Worm (Caenorhabditis elegans) whole organism, L4 larva: ENCODE measurements around the gene aakb-2.
A peak's percentile ranks its signal among the peaks of the same experiment; 100 is the strongest.

Source experiments
- F10B5.3 ChIP-seq: sonication (generic microtip); optimal IDR thresholded peaks from 2 replicates; lab custom pipeline; 2016; ENCODE audit warnings: mild to moderate bottlenecking, missing genetic modification characterization, missing compliant biosample characterization
- F26F4.8 ChIP-seq: fragments of 200-800 bp; sonication (Bioruptor generic); conservative IDR thresholded peaks from 2 replicates; pipeline ENCODE4 v1.3.6; 2022; ENCODE audit warnings: missing genetic modification characterization, missing compliant biosample characterization
- F37D6.2 ChIP-seq: sonication (generic microtip); optimal IDR thresholded peaks from 2 replicates; lab custom pipeline; 2016; ENCODE audit warnings: mild to moderate bottlenecking, missing genetic modification characterization, missing compliant biosample characterization
- F44E2.7 ChIP-seq: fragments of 200-800 bp; sonication (Bioruptor generic); IDR thresholded peaks from 2 replicates; pipeline ENCODE4 v2.1.2; 2022; ENCODE audit warnings: missing genetic modification characterization, missing compliant biosample characterization
- F49E8.2 ChIP-seq: sonication (generic microtip); optimal IDR thresholded peaks from 2 replicates; lab custom pipeline; 2016; ENCODE audit warnings: missing compliant biosample characterization, mild to moderate bottlenecking, missing genetic modification characterization, borderline replicate concordance
- T26A8.4 ChIP-seq: fragments of 200-800 bp; sonication (Bioruptor generic); IDR thresholded peaks from 2 replicates; pipeline ENCODE4 v1.3.6; 2022; ENCODE audit warnings: missing genetic modification characterization, missing compliant biosample characterization
- Y48G9A.11 ChIP-seq: fragments of 200-800 bp; sonication (Bioruptor generic); IDR thresholded peaks from 2 replicates; pipeline ENCODE4 v1.3.6; 2022; ENCODE audit warnings: missing genetic modification reagents, missing genetic modification characterization, missing compliant biosample characterization
- Y5F2A.4 ChIP-seq: fragments of 200-800 bp; sonication (Bioruptor generic); optimal IDR thresholded peaks from 2 replicates; lab custom pipeline; 2018; ENCODE audit warnings: mild to moderate bottlenecking, missing genetic modification characterization, missing compliant biosample characterization
- ZK337.2 ChIP-seq: fragments of 200-800 bp; sonication (Bioruptor generic); IDR thresholded peaks from 2 replicates; pipeline ENCODE4 v1.3.6; 2022; ENCODE audit warnings: missing genetic modification reagents, missing genetic modification characterization, missing compliant biosample characterization
- ZK546.5 ChIP-seq, 2 experiments: sonication (generic microtip); optimal IDR thresholded peaks; 2 replicates each; lab custom pipeline; 2017; ENCODE audit warnings: missing biosample characterization in 2 of 2, missing genetic modification characterization in 2 of 2
- aha-1 ChIP-seq: fragments of 150-350 bp; peaks from one replicate; lab custom pipeline; 2014; ENCODE audit warnings: missing biosample characterization, missing genetic modification characterization
- ama-1 ChIP-seq: fragments of 150-350 bp; optimal IDR thresholded peaks from 2 replicates; lab custom pipeline; 2014; ENCODE audit warnings: inconsistent platforms, mixed read lengths
- ceh-32 ChIP-seq: sonication (generic microtip); optimal IDR thresholded peaks from 2 replicates; lab custom pipeline; 2016; ENCODE audit warnings: mild to moderate bottlenecking, missing genetic modification characterization, missing compliant biosample characterization; ENCODE audit not compliant: poor library complexity
- ceh-82 ChIP-seq: sonication (generic microtip); optimal IDR thresholded peaks from 2 replicates; lab custom pipeline; 2017; ENCODE audit warnings: missing biosample characterization, missing genetic modification characterization
- daf-12 ChIP-seq: fragments of 150-350 bp; optimal IDR thresholded peaks from 2 replicates; lab custom pipeline; 2014; ENCODE audit warnings: missing biosample characterization, missing genetic modification reagents, missing genetic modification characterization
- daf-16 ChIP-seq, 3 experiments: sonication (generic microtip); optimal IDR thresholded peaks; 2 replicates each; lab custom pipeline; 2016 to 2017; ENCODE audit warnings: missing genetic modification characterization in 3 of 3, missing genetic modification reagents in 3 of 3, mild to moderate bottlenecking in 2 of 3, missing compliant biosample characterization in 2 of 3, missing biosample characterization in 1 of 3, moderate library complexity in 1 of 3
- daf-19 ChIP-seq: fragments of 200-800 bp; sonication (Bioruptor generic); conservative IDR thresholded peaks from 2 replicates; pipeline ENCODE4 v1.3.6; 2022; ENCODE audit warnings: missing genetic modification characterization, missing compliant biosample characterization
- dmd-6 ChIP-seq: fragments of 200-800 bp; sonication (Bioruptor generic); IDR thresholded peaks from 2 replicates; pipeline ENCODE4 v1.3.6; 2022; ENCODE audit warnings: missing genetic modification reagents, missing genetic modification characterization, missing compliant biosample characterization
- dve-1 ChIP-seq: sonication (generic microtip); optimal IDR thresholded peaks from 2 replicates; lab custom pipeline; 2017; ENCODE audit warnings: antibody characterized with exemption, mild to moderate bottlenecking, missing genetic modification characterization, missing compliant biosample characterization; ENCODE audit not compliant: insufficient read depth
- hlh-11 ChIP-seq: fragments of 200-800 bp; sonication (Bioruptor generic); optimal IDR thresholded peaks from 2 replicates; lab custom pipeline; 2018; ENCODE audit warnings: mild to moderate bottlenecking, missing genetic modification characterization, missing compliant biosample characterization
- hlh-30 ChIP-seq: sonication (generic microtip); optimal IDR thresholded peaks from 2 replicates; lab custom pipeline; 2017; ENCODE audit warnings: antibody characterized with exemption, mild to moderate bottlenecking, missing genetic modification characterization, missing compliant biosample characterization; ENCODE audit not compliant: insufficient read depth
- hmg-1.1 ChIP-seq: fragments of 200-800 bp; sonication (Bioruptor generic); IDR thresholded peaks from 2 replicates; pipeline ENCODE4 v1.3.6; 2022; ENCODE audit warnings: missing genetic modification reagents, missing genetic modification characterization, missing compliant biosample characterization
- lin-1 ChIP-seq: fragments of 200-800 bp; sonication (Bioruptor generic); IDR thresholded peaks from 2 replicates; pipeline ENCODE4 v1.3.6; 2022; ENCODE audit warnings: missing genetic modification reagents, missing genetic modification characterization, missing compliant biosample characterization
- lin-13 ChIP-seq: fragments of 150-350 bp; optimal IDR thresholded peaks from 2 replicates; lab custom pipeline; 2014; ENCODE audit warnings: missing biosample characterization, missing genetic modification reagents, missing genetic modification characterization
- lin-15B ChIP-seq: fragments of 150-350 bp; sonication (generic microtip); optimal IDR thresholded peaks from 3 replicates; lab custom pipeline; 2014; ENCODE audit warnings: missing biosample characterization, missing genetic modification characterization
- lin-29 ChIP-seq: fragments of 200-800 bp; sonication (Bioruptor generic); IDR thresholded peaks from 2 replicates; pipeline ENCODE4 v1.3.6; 2022; ENCODE audit warnings: missing genetic modification reagents, missing genetic modification characterization, missing compliant biosample characterization
- lir-3 ChIP-seq: sonication (generic microtip); optimal IDR thresholded peaks from 2 replicates; lab custom pipeline; 2016; ENCODE audit warnings: mild to moderate bottlenecking, missing genetic modification characterization, missing compliant biosample characterization
- lsy-2 ChIP-seq, 2 experiments: fragments of 150-350 bp in 1 of 2; sonication (generic microtip) in 1 of 2; optimal IDR thresholded peaks; 2 replicates each; lab custom pipeline; 2014 to 2017; ENCODE audit warnings: missing biosample characterization in 2 of 2, missing genetic modification characterization in 2 of 2
- madf-9 ChIP-seq: fragments of 200-800 bp; sonication (Bioruptor generic); conservative IDR thresholded peaks from 2 replicates; pipeline ENCODE4 v1.3.6; 2022; ENCODE audit warnings: missing genetic modification reagents, missing genetic modification characterization, missing compliant biosample characterization
- mdl-1 ChIP-seq, 2 experiments: fragments of 150-350 bp in 1 of 2; sonication (generic microtip) in 1 of 2; optimal IDR thresholded peaks; 2 replicates each; lab custom pipeline; 2014 to 2017; ENCODE audit warnings: missing biosample characterization in 2 of 2, missing genetic modification characterization in 2 of 2
- mep-1 ChIP-seq: fragments of 150-350 bp; sonication (generic microtip); optimal IDR thresholded peaks from 3 replicates; lab custom pipeline; 2014; ENCODE audit warnings: missing biosample characterization, missing genetic modification characterization
- mes-2 ChIP-seq: sonication (generic microtip); optimal IDR thresholded peaks from 2 replicates; lab custom pipeline; 2016; ENCODE audit warnings: missing genotype, mild to moderate bottlenecking, missing genetic modification characterization, missing compliant biosample characterization; ENCODE audit not compliant: poor library complexity, severe bottlenecking
- mxl-2 ChIP-seq: fragments of 200-800 bp; sonication (Bioruptor generic); conservative IDR thresholded peaks from 2 replicates; pipeline ENCODE4 v1.3.6; 2022; ENCODE audit warnings: missing genetic modification reagents, missing genetic modification characterization, missing compliant biosample characterization
- mxl-3 ChIP-seq: fragments of 200-800 bp; sonication (Bioruptor generic); optimal IDR thresholded peaks from 2 replicates; lab custom pipeline; 2018; ENCODE audit warnings: mild to moderate bottlenecking, missing genetic modification characterization, missing compliant biosample characterization
- nhr-11 ChIP-seq: fragments of 150-350 bp; optimal IDR thresholded peaks from 2 replicates; lab custom pipeline; 2014; ENCODE audit warnings: missing biosample characterization, missing genetic modification characterization
- nhr-237 ChIP-seq: sonication (generic microtip); optimal IDR thresholded peaks from 2 replicates; lab custom pipeline; 2017; ENCODE audit warnings: missing biosample characterization, missing genetic modification characterization
- nhr-28 ChIP-seq: fragments of 150-350 bp; optimal IDR thresholded peaks from 2 replicates; lab custom pipeline; 2014; ENCODE audit warnings: missing biosample characterization, missing genetic modification characterization
- pha-4 ChIP-seq, 2 experiments: fragments of 150-350 bp in 1 of 2; fragments of 200-800 bp in 1 of 2; sonication (Bioruptor generic) in 1 of 2; IDR thresholded peaks in 1 of 2; optimal IDR thresholded peaks in 1 of 2; 2 replicates each; pipeline versions ENCODE4 v1.3.6 to Lab custom; 2014 to 2022; ENCODE audit warnings: missing genetic modification characterization in 2 of 2, missing genetic modification reagents in 2 of 2, missing biosample characterization in 1 of 2, missing compliant biosample characterization in 1 of 2
- php-3 ChIP-seq: fragments of 200-800 bp; sonication (Bioruptor generic); IDR thresholded peaks from 2 replicates; pipeline ENCODE4 v1.3.6; 2022; ENCODE audit warnings: missing genetic modification reagents, missing genetic modification characterization, missing compliant biosample characterization
- pqm-1 ChIP-seq: sonication (generic microtip); optimal IDR thresholded peaks from 2 replicates; lab custom pipeline; 2017; ENCODE audit warnings: missing biosample characterization, missing genetic modification characterization
- snpc-4 ChIP-seq: fragments of 150-350 bp; optimal IDR thresholded peaks from 2 replicates; lab custom pipeline; 2014; ENCODE audit warnings: missing biosample characterization, missing genetic modification characterization
- spr-3 ChIP-seq: fragments of 200-800 bp; sonication (Bioruptor generic); optimal IDR thresholded peaks from 2 replicates; lab custom pipeline; 2018; ENCODE audit warnings: mild to moderate bottlenecking, missing genetic modification characterization, missing compliant biosample characterization
- tag-97 ChIP-seq: fragments of 200-800 bp; sonication (Bioruptor generic); IDR thresholded peaks from 2 replicates; pipeline ENCODE4 v1.3.6; 2022; ENCODE audit warnings: missing genetic modification characterization, missing compliant biosample characterization
- tra-1 ChIP-seq: fragments of 200-800 bp; sonication (Bioruptor generic); IDR thresholded peaks from 2 replicates; pipeline ENCODE4 v1.3.6; 2022; ENCODE audit warnings: missing genetic modification reagents, missing genetic modification characterization, missing compliant biosample characterization
- unc-39 ChIP-seq: sonication (generic microtip); optimal IDR thresholded peaks from 2 replicates; lab custom pipeline; 2017; ENCODE audit warnings: missing biosample characterization, missing genetic modification characterization
- vab-7 ChIP-seq: fragments of 200-800 bp; sonication (Bioruptor generic); IDR thresholded peaks from 2 replicates; pipeline ENCODE4 v1.3.6; 2022; ENCODE audit warnings: missing genetic modification reagents, missing genetic modification characterization, missing compliant biosample characterization
- zfp-3 ChIP-seq: fragments of 200-800 bp; sonication (Bioruptor generic); conservative IDR thresholded peaks from 2 replicates; pipeline ENCODE4 v1.3.6; 2022; ENCODE audit warnings: missing genetic modification reagents, missing genetic modification characterization, missing compliant biosample characterization

The aakb-2 gene

ce11 chrIII:11195553-11195952, 41.4 kb upstream of the aakb-2 start (continued):
- TF ChIP-seq ceh-82 (tag; lab: Kevin White, UChicago) (no peak), tag-97 (no peak), T26A8.4 (GFP tag; lab: Robert Waterston, UW) (no peak), F44E2.7 (no peak), lin-13 (no peak)

ce11 chrIII:11197327-11197726, 39.6 kb upstream of the aakb-2 start:
- TF ChIP-seq T26A8.4 (GFP tag; lab: Robert Waterston, UW) (0 out of 2 replicates have a peak, but pooled peaks have one; percentile 49), vab-7 (GFP tag; lab: Robert Waterston, UW) (0 out of 2 replicates have a peak, but pooled peaks have one; percentile 13), dmd-6 (peak; percentile 65), lin-29 (GFP tag; lab: Robert Waterston, UW) (no peak), pha-4 (GFP tag; IDR thresholded peaks at IDR 0.05; lab: Robert Waterston, UW) (no peak), pha-4 (tag; optimal IDR thresholded peaks at IDR 0.05; lab: Kevin White, UChicago) (no peak), dve-1 (peak; percentile 53), pqm-1 (tag; lab: Kevin White, UChicago) (peak; percentile 87), lir-3 (tag; lab: Kevin White, UChicago) (no peak), daf-16 (GFP tag; optimal IDR thresholded peaks at IDR 0.05; lab: Kevin White, UChicago) (no peak), daf-16 (tag; optimal IDR thresholded peaks at IDR 0.05; lab: Kevin White, UChicago) (peak; percentile 86), hmg-1.1 (GFP tag; lab: Robert Waterston, UW) (peak; percentile 26; the same call in 1 of the 2 replicates), mxl-3 (peak; percentile 53), nhr-28 (tag; lab: Kevin White, UChicago) (peak; percentile 48), ama-1 (lab: Kevin White, UChicago) (no peak), unc-39 (tag; lab: Kevin White, UChicago) (no peak), F49E8.2 (no peak), ZK546.5 (tag; optimal IDR thresholded peaks at IDR 0.05; lab: Kevin White, UChicago) (no peak), hlh-11 (peak; percentile 84), mdl-1 (tag; optimal IDR thresholded peaks at IDR 0.05; lab: Kevin White, UChicago) (peak in 1 of 2 experiments; percentile 44), daf-12 (tag; lab: Kevin White, UChicago) (no peak), Y48G9A.11 (no peak), F10B5.3 (tag; lab: Kevin White, UChicago) (no peak), ZK337.2 (no peak), aha-1 (peak; percentile 71), spr-3 (no peak), lin-1 (GFP tag; lab: Robert Waterston, UW) (peak; percentile 51; the same call in 1 of the 2 replicates), daf-19 (GFP tag; lab: Robert Waterston, UW) (no peak), F26F4.8 (GFP tag; lab: Robert Waterston, UW) (no peak), tra-1 (peak; percentile 69), hlh-30 (tag; lab: Kevin White, UChicago) (peak; percentile 35), lin-15B (tag; lab: Kevin White, UChicago) (no peak), mes-2 (tag; lab: Kevin White, UChicago) (peak; percentile 9), php-3 (peak; percentile 54; the same call in 1 of the 2 replicates), nhr-11 (tag; lab: Kevin White, UChicago) (no peak)
- TF ChIP-seq, all 104 proteins: peak for 17

ce11 chrIII:11200879-11201518, 35.9 kb upstream of the aakb-2 start:
- no peak for TF ChIP-seq F10B5.3 (tag; lab: Kevin White, UChicago)
- TF ChIP-seq F37D6.2 (tag; lab: Kevin White, UChicago) = no peak
- no peak for TF ChIP-seq php-3
- no peak for TF ChIP-seq Y5F2A.4 (GFP tag; lab: Kevin White, UChicago)
- TF ChIP-seq hmg-1.1 (GFP tag; lab: Robert Waterston, UW) = 0 out of 2 replicates have a peak, but pooled peaks have one; percentile 31
- peak in 1 of 2 experiments; percentile 40 for TF ChIP-seq lsy-2 (tag; optimal IDR thresholded peaks at IDR 0.05; lab: Kevin White, UChicago)
- TF ChIP-seq mdl-1 (tag; optimal IDR thresholded peaks at IDR 0.05; lab: Kevin White, UChicago) = peak in 1 of 2 experiments; percentile 43
- no peak for TF ChIP-seq snpc-4 (tag; lab: Kevin White, UChicago)
- TF ChIP-seq mep-1 = peak; percentile 34
- TF ChIP-seq ceh-32 = no peak
- TF ChIP-seq madf-9 (GFP tag; lab: Robert Waterston, UW) = no peak
- TF ChIP-seq F44E2.7 = no peak
- no peak for TF ChIP-seq spr-3
- no peak for TF ChIP-seq mxl-2 (GFP tag; lab: Robert Waterston, UW)
- TF ChIP-seq F26F4.8 (GFP tag; lab: Robert Waterston, UW) = no peak
- no peak for TF ChIP-seq zfp-3 (GFP tag; lab: Robert Waterston, UW)
- TF ChIP-seq nhr-237 (tag; lab: Kevin White, UChicago) = no peak
